Fruit fly (Drosophila melanogaster): Measurements from ENCODE around the gene Vps16B.

The Vps16B gene

DNA sequence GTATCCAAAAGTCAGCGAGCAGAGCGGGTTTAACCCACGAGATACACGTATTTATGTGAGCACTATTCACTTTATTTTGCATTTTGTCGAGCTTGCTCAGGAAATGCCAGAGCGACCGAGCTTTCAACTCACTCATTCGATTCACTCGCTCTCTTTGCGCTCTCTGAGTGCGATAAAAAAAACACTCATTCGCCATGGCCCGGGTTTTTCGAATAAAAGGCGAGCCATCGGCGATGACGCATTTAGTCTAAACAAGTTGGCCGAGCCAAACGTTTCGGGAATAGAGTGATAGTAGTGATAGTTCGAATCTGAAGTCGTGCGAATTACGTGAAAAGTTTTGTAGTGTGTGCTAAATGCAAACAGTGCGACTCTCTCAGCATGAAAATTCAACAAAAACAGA, 33.9 kb downstream of the Vps16B start (continued):
- no peak for TF ChIP-seq CG7372 (GFP tag; IDR thresholded peaks at IDR 0.05)
- TF ChIP-seq MTF-1 (GFP tag; optimal IDR thresholded peaks at IDR 0.05; ENCODE audit: borderline replicate concordance), result peak; percentile 37
- TF ChIP-seq maf-S (GFP tag; optimal IDR thresholded peaks at IDR 0.05), result no peak
- peak; percentile 51; the same call in 1 of the 3 replicates for TF ChIP-seq zen2 (GFP tag; IDR thresholded peaks at IDR 0.05; ENCODE audit: partially characterized antibody)
- no peak for TF ChIP-seq row (GFP tag; IDR thresholded peaks at IDR 0.05)
- TF ChIP-seq hbn (GFP tag; IDR thresholded peaks at IDR 0.05; ENCODE audit: partially characterized antibody), result no peak
- no peak for TF ChIP-seq ewg (GFP tag; optimal IDR thresholded peaks at IDR 0.05)
- peak; percentile 24 for TF ChIP-seq her (GFP tag; optimal IDR thresholded peaks at IDR 0.05)
- no peak for TF ChIP-seq bigmax (GFP tag; optimal IDR thresholded peaks at IDR 0.05)
- no peak for TF ChIP-seq HmgD (GFP tag; optimal IDR thresholded peaks at IDR 0.05)
- TF ChIP-seq pzg (GFP tag; optimal IDR thresholded peaks at IDR 0.05), result no peak
- no peak for TF ChIP-seq Ravus (GFP tag; IDR thresholded peaks at IDR 0.05)
- no peak for TF ChIP-seq tio (GFP tag; optimal IDR thresholded peaks at IDR 0.05)
- TF ChIP-seq slou (GFP tag; optimal IDR thresholded peaks at IDR 0.05), result no peak
- TF ChIP-seq Stat92E (GFP tag; optimal IDR thresholded peaks at IDR 0.05), result no peak
- no peak for TF ChIP-seq Neu2 (GFP tag; optimal IDR thresholded peaks at IDR 0.05; ENCODE audit: borderline replicate concordance)
- TF ChIP-seq Oli (tag; optimal IDR thresholded peaks at IDR 0.05), result no peak
- TF ChIP-seq Scr (GFP tag; IDR thresholded peaks at IDR 0.05; ENCODE audit: partially characterized antibody), result peak; percentile 44; the same call in 1 of the 2 replicates
- TF ChIP-seq CG11504 (tag; optimal IDR thresholded peaks at IDR 0.05), result peak; percentile 25
- TF ChIP-seq gsb (GFP tag; IDR thresholded peaks at IDR 0.05), result no peak
- peak; percentile 38 for TF ChIP-seq Fer3 (tag; optimal IDR thresholded peaks at IDR 0.05)
- peak; percentile 36 for TF ChIP-seq Side (GFP tag; optimal IDR thresholded peaks at IDR 0.05)
- no peak for TF ChIP-seq chif (GFP tag; optimal IDR thresholded peaks at IDR 0.05)
- no peak for TF ChIP-seq br (optimal IDR thresholded peaks at IDR 0.05)
- TF ChIP-seq CG4328 (GFP tag; optimal IDR thresholded peaks at IDR 0.05), result peak; percentile 10
- TF ChIP-seq gsb-n (tag; optimal IDR thresholded peaks at IDR 0.05), result no peak
- no peak for TF ChIP-seq Hey (tag; optimal IDR thresholded peaks at IDR 0.05)
- TF ChIP-seq pho (GFP tag; optimal IDR thresholded peaks at IDR 0.05), result no peak
- TF ChIP-seq rib (GFP tag; IDR thresholded peaks at IDR 0.05), result peak; percentile 91
- no peak for TF ChIP-seq Camta (GFP tag; optimal IDR thresholded peaks at IDR 0.05)
- no peak for TF ChIP-seq oc (tag; optimal IDR thresholded peaks at IDR 0.05)
- TF ChIP-seq sisA (GFP tag; IDR thresholded peaks at IDR 0.05), result no peak
- TF ChIP-seq Gug (GFP tag; IDR thresholded peaks at IDR 0.05), result 0 out of 4 replicates have a peak, but pooled peaks have one; percentile 5
- TF ChIP-seq CG42726 (GFP tag; IDR thresholded peaks at IDR 0.05; ENCODE audit: partially characterized antibody), result peak; percentile 81; the same call in 1 of the 2 replicates
- no peak for TF ChIP-seq pb (GFP tag; optimal IDR thresholded peaks at IDR 0.05)
- no peak for TF ChIP-seq Dip2 (GFP tag; IDR thresholded peaks at IDR 0.05)
- no peak for TF ChIP-seq Doc2 (GFP tag; IDR thresholded peaks at IDR 0.05)
- TF ChIP-seq CG31365 (tag; optimal IDR thresholded peaks at IDR 0.05), result peak; percentile 41
- TF ChIP-seq CG12104 (GFP tag; optimal IDR thresholded peaks at IDR 0.05), result no peak
- TF ChIP-seq CG6175 (GFP tag; IDR thresholded peaks at IDR 0.05), result no peak
- peak; percentile 24 for TF ChIP-seq dmrt99B (tag; optimal IDR thresholded peaks at IDR 0.05)
- TF ChIP-seq lab (GFP tag; optimal IDR thresholded peaks at IDR 0.05), result peak; percentile 65
- no peak for TF ChIP-seq CHES-1-like (GFP tag; optimal IDR thresholded peaks at IDR 0.05)
- TF ChIP-seq CG1602 (GFP tag; optimal IDR thresholded peaks at IDR 0.05), result no peak
- no peak for TF ChIP-seq cato (GFP tag; optimal IDR thresholded peaks at IDR 0.05; ENCODE audit: borderline replicate concordance)
- TF ChIP-seq CG8765 (GFP tag; IDR thresholded peaks at IDR 0.05), result no peak
- TF ChIP-seq fd96Cb (tag; optimal IDR thresholded peaks at IDR 0.05), result no peak
- no peak for TF ChIP-seq Blimp-1 (GFP tag; optimal IDR thresholded peaks at IDR 0.05)
- TF ChIP-seq danr (GFP tag; IDR thresholded peaks at IDR 0.05), result no peak
- TF ChIP-seq sug (tag; optimal IDR thresholded peaks at IDR 0.05), result no peak
- TF ChIP-seq dpn (GFP tag; optimal IDR thresholded peaks at IDR 0.05), result peak in 1 of 2 experiments; percentile 26

Data from whole organism, embryonic.